Worm (Caenorhabditis elegans) whole organism, young adult: ENCODE data around the gene mcm-3.

Experiments used
- B0336.3 ChIP-seq: fragments of 200-800 bp; sonication (Bioruptor generic); IDR thresholded peaks from 2 replicates; pipeline ENCODE4 v1.3.6; 2022; ENCODE audit warnings: missing genetic modification characterization, missing compliant biosample characterization
- F10E7.11 ChIP-seq: sonication (generic microtip); optimal IDR thresholded peaks from 2 replicates; lab custom pipeline; 2017; ENCODE audit warnings: mild to moderate bottlenecking, missing genetic modification characterization, moderate library complexity, missing compliant biosample characterization
- F23B12.7 ChIP-seq: sonication (generic microtip); optimal IDR thresholded peaks from 2 replicates; lab custom pipeline; 2017; ENCODE audit warnings: missing genetic modification characterization, mild to moderate bottlenecking, missing compliant biosample characterization, antibody characterized with exemption, moderate library complexity; ENCODE audit not compliant: insufficient read depth
- F33H1.4 ChIP-seq: fragments of 200-800 bp; sonication (Bioruptor generic); IDR thresholded peaks from 2 replicates; pipeline ENCODE4 v1.3.6; 2022; ENCODE audit warnings: missing genetic modification reagents, missing genetic modification characterization, missing compliant biosample characterization
- T07F8.4 ChIP-seq: sonication (generic microtip); optimal IDR thresholded peaks from 2 replicates; lab custom pipeline; 2016; ENCODE audit warnings: mild to moderate bottlenecking, missing genetic modification characterization, moderate library complexity, missing compliant biosample characterization
- Y53F4B.3 ChIP-seq: fragments of 200-800 bp; sonication (Bioruptor generic); IDR thresholded peaks from 2 replicates; pipeline ENCODE4 v1.3.6; 2022; ENCODE audit warnings: missing genetic modification reagents, missing genetic modification characterization, missing compliant biosample characterization
- Y53G8AR.9 ChIP-seq: fragments of 200-800 bp; sonication (Bioruptor generic); conservative IDR thresholded peaks from 2 replicates; pipeline ENCODE4 v1.3.6; 2022; ENCODE audit warnings: missing genetic modification reagents, missing genetic modification characterization, missing compliant biosample characterization
- Y56A3A.18 ChIP-seq: fragments of 200-800 bp; sonication (Bioruptor generic); IDR thresholded peaks from 2 replicates; pipeline ENCODE4 v1.3.6; 2022; ENCODE audit warnings: missing genetic modification reagents, missing genetic modification characterization, missing compliant biosample characterization
- Y95B8A.8 ChIP-seq: fragments of 200-800 bp; sonication (Bioruptor generic); IDR thresholded peaks from 2 replicates; pipeline ENCODE4 v1.3.6; 2022; ENCODE audit warnings: missing genetic modification reagents, missing genetic modification characterization, missing compliant biosample characterization
- ZK185.1 ChIP-seq: sonication (generic microtip); optimal IDR thresholded peaks from 2 replicates; lab custom pipeline; 2016; ENCODE audit warnings: mild to moderate bottlenecking, missing genetic modification characterization, missing compliant biosample characterization; ENCODE audit not compliant: poor library complexity, severe bottlenecking
- akir-1 ChIP-seq: fragments of 200-800 bp; sonication (Bioruptor generic); optimal IDR thresholded peaks from 2 replicates; lab custom pipeline; 2018; ENCODE audit warnings: mild to moderate bottlenecking, missing genetic modification characterization, moderate library complexity, missing compliant biosample characterization
- ama-1 ChIP-seq, 3 experiments: fragments of 150-350 bp in 1 of 3; sonication (generic microtip) in 2 of 3; optimal IDR thresholded peaks; 2 replicates each; lab custom pipeline; 2014 to 2018; ENCODE audit warnings: missing biosample characterization in 2 of 3, missing genetic modification characterization in 2 of 3, missing genetic modification reagents in 2 of 3
- aptf-2 ChIP-seq: fragments of 200-800 bp; sonication (Bioruptor generic); conservative IDR thresholded peaks from 2 replicates; pipeline ENCODE4 v1.3.6; 2022; ENCODE audit warnings: missing genetic modification reagents, missing genetic modification characterization, missing compliant biosample characterization
- athp-1 ChIP-seq: sonication (generic microtip); optimal IDR thresholded peaks from 2 replicates; lab custom pipeline; 2017; ENCODE audit warnings: mild to moderate bottlenecking, missing genetic modification characterization, missing compliant biosample characterization
- attf-5 ChIP-seq: fragments of 200-800 bp; sonication (Bioruptor generic); optimal IDR thresholded peaks from 2 replicates; lab custom pipeline; 2018; ENCODE audit warnings: mild to moderate bottlenecking, missing genetic modification characterization, missing compliant biosample characterization
- cebp-2 ChIP-seq: fragments of 200-800 bp; sonication (Bioruptor generic); IDR thresholded peaks from 2 replicates; pipeline ENCODE4 v1.3.6; 2022; ENCODE audit warnings: missing genetic modification characterization, missing compliant biosample characterization
- ceh-100 ChIP-seq: fragments of 200-800 bp; sonication (Bioruptor generic); IDR thresholded peaks from 2 replicates; pipeline ENCODE4 v1.3.6; 2022; ENCODE audit warnings: missing genetic modification reagents, missing genetic modification characterization, missing compliant biosample characterization
- ceh-27 ChIP-seq: fragments of 200-800 bp; sonication (Bioruptor generic); optimal IDR thresholded peaks from 2 replicates; lab custom pipeline; 2018; ENCODE audit warnings: mild to moderate bottlenecking, missing genetic modification characterization, moderate library complexity, missing compliant biosample characterization
- ceh-91 ChIP-seq: fragments of 200-800 bp; sonication (Bioruptor generic); IDR thresholded peaks from 2 replicates; pipeline ENCODE4 v1.3.6; 2022; ENCODE audit warnings: missing genetic modification reagents, missing genetic modification characterization, missing compliant biosample characterization
- chd-7 ChIP-seq: sonication (generic microtip); optimal IDR thresholded peaks from 2 replicates; lab custom pipeline; 2016; ENCODE audit warnings: mild to moderate bottlenecking, missing genetic modification characterization, moderate library complexity, missing compliant biosample characterization
- dpff-1 ChIP-seq: sonication (generic microtip); optimal IDR thresholded peaks from 2 replicates; lab custom pipeline; 2017; ENCODE audit warnings: mild to moderate bottlenecking, missing genetic modification characterization, missing compliant biosample characterization
- ekl-4 ChIP-seq: fragments of 200-800 bp; sonication (Bioruptor generic); IDR thresholded peaks from 2 replicates; pipeline ENCODE4 v1.3.6; 2022; ENCODE audit warnings: missing genetic modification reagents, missing genetic modification characterization, missing compliant biosample characterization
- ets-4 ChIP-seq: fragments of 200-800 bp; sonication (Bioruptor generic); optimal IDR thresholded peaks from 2 replicates; lab custom pipeline; 2018; ENCODE audit warnings: mild to moderate bottlenecking, missing genetic modification characterization, missing compliant biosample characterization
- fkh-3 ChIP-seq: sonication (generic microtip); optimal IDR thresholded peaks from 2 replicates; lab custom pipeline; 2016; ENCODE audit warnings: mild to moderate bottlenecking, missing genetic modification characterization, missing compliant biosample characterization
- him-1 ChIP-seq: sonication (generic microtip); optimal IDR thresholded peaks from 2 replicates; lab custom pipeline; 2016; ENCODE audit warnings: missing genotype, missing genetic modification reagents, missing genetic modification characterization, missing compliant biosample characterization
- hsf-1 ChIP-seq: fragments of 200-800 bp; sonication (Bioruptor generic); IDR thresholded peaks from 2 replicates; pipeline ENCODE4 v1.3.6; 2022; ENCODE audit warnings: missing genetic modification reagents, missing genetic modification characterization, missing compliant biosample characterization
- lin-35 ChIP-seq, 3 experiments: fragments of 150-350 bp in 2 of 3; sonication (generic microtip) in 1 of 3; optimal IDR thresholded peaks; 2 replicates each; lab custom pipeline; 2014 to 2018; ENCODE audit warnings: missing biosample characterization in 3 of 3, missing genetic modification characterization in 3 of 3, missing genetic modification reagents in 3 of 3
- lin-54 ChIP-seq: fragments of 200-800 bp; sonication (Bioruptor generic); optimal IDR thresholded peaks from 2 replicates; lab custom pipeline; 2018; ENCODE audit warnings: mild to moderate bottlenecking, missing genetic modification characterization, missing compliant biosample characterization
- madf-10 ChIP-seq: sonication (generic microtip); optimal IDR thresholded peaks from 2 replicates; lab custom pipeline; 2016; ENCODE audit warnings: mild to moderate bottlenecking, missing genetic modification characterization, missing compliant biosample characterization
- madf-3 ChIP-seq: fragments of 200-800 bp; sonication (Bioruptor generic); IDR thresholded peaks from 2 replicates; pipeline ENCODE4 v1.3.6; 2022; ENCODE audit warnings: missing genetic modification reagents, missing genetic modification characterization, missing compliant biosample characterization
- mcd-1 ChIP-seq: fragments of 200-800 bp; sonication (Bioruptor generic); IDR thresholded peaks from 2 replicates; pipeline ENCODE4 v1.3.6; 2022; ENCODE audit warnings: missing genetic modification reagents, missing genetic modification characterization, missing compliant biosample characterization
- mel-28 ChIP-seq: sonication (generic microtip); optimal IDR thresholded peaks from 2 replicates; lab custom pipeline; 2016; ENCODE audit warnings: borderline replicate concordance, mild to moderate bottlenecking, missing genetic modification characterization, missing compliant biosample characterization
- nhr-120 ChIP-seq: fragments of 200-800 bp; sonication (Bioruptor generic); IDR thresholded peaks from 2 replicates; pipeline ENCODE4 v1.3.6; 2022; ENCODE audit warnings: missing genetic modification characterization, missing compliant biosample characterization
- nhr-179 ChIP-seq: sonication (generic microtip); optimal IDR thresholded peaks from 2 replicates; lab custom pipeline; 2016; ENCODE audit warnings: mild to moderate bottlenecking, missing genetic modification characterization, missing compliant biosample characterization
- nhr-90 ChIP-seq: sonication (generic microtip); optimal IDR thresholded peaks from 2 replicates; lab custom pipeline; 2016; ENCODE audit warnings: missing genotype, mild to moderate bottlenecking, missing genetic modification characterization, missing compliant biosample characterization
- repo-1 ChIP-seq: sonication (generic microtip); optimal IDR thresholded peaks from 2 replicates; lab custom pipeline; 2017; ENCODE audit warnings: mild to moderate bottlenecking, missing genetic modification characterization, missing compliant biosample characterization
- snpc-3.4 ChIP-seq: sonication (generic microtip); optimal IDR thresholded peaks from 2 replicates; lab custom pipeline; 2017; ENCODE audit warnings: missing genetic modification characterization, mild to moderate bottlenecking, missing compliant biosample characterization, antibody characterized with exemption, moderate library complexity, missing genotype, missing genetic modification reagents
- snpc-4 ChIP-seq, 5 experiments: fragments of 150-350 bp in 1 of 5; sonication (generic microtip) in 4 of 5; optimal IDR thresholded peaks; 2 replicates each; lab custom pipeline; 2014 to 2018; ENCODE audit warnings: missing genetic modification characterization in 5 of 5, missing biosample characterization in 3 of 5, antibody characterized with exemption in 2 of 5, mild to moderate bottlenecking in 2 of 5, missing compliant biosample characterization in 2 of 5, missing genotype in 2 of 5, moderate library complexity in 2 of 5, missing genetic modification reagents in 1 of 5
- somi-1 ChIP-seq: fragments of 200-800 bp; sonication (Bioruptor generic); optimal IDR thresholded peaks from 2 replicates; lab custom pipeline; 2018; ENCODE audit warnings: mild to moderate bottlenecking, missing genetic modification characterization, missing compliant biosample characterization
- tbp1 ChIP-seq: fragments of 200-800 bp; sonication (Bioruptor generic); optimal IDR thresholded peaks from 2 replicates; lab custom pipeline; 2018; ENCODE audit warnings: mild to moderate bottlenecking, missing genetic modification characterization, missing compliant biosample characterization
- tbx-9 ChIP-seq: sonication (generic microtip); optimal IDR thresholded peaks from 2 replicates; lab custom pipeline; 2016; ENCODE audit warnings: borderline replicate concordance, missing genetic modification characterization, inconsistent platforms, missing compliant biosample characterization
- tlf-1 ChIP-seq: fragments of 200-800 bp; sonication (Bioruptor generic); optimal IDR thresholded peaks from 2 replicates; lab custom pipeline; 2018; ENCODE audit warnings: mild to moderate bottlenecking, missing genetic modification characterization, missing compliant biosample characterization
- unc-130 ChIP-seq: sonication (generic microtip); optimal IDR thresholded peaks from 2 replicates; lab custom pipeline; 2016; ENCODE audit warnings: missing genetic modification reagents, missing genetic modification characterization, missing compliant biosample characterization
- ztf-22 ChIP-seq: fragments of 200-800 bp; sonication (Bioruptor generic); optimal IDR thresholded peaks from 2 replicates; lab custom pipeline; 2018; ENCODE audit warnings: mild to moderate bottlenecking, missing genetic modification characterization, moderate library complexity, missing compliant biosample characterization
- ztf-25 ChIP-seq: fragments of 200-800 bp; sonication (Bioruptor generic); IDR thresholded peaks from 2 replicates; pipeline ENCODE4 v1.3.6; 2022; ENCODE audit warnings: missing genetic modification reagents, missing genetic modification characterization, missing compliant biosample characterization
- ztf-26 ChIP-seq: sonication (generic microtip); optimal IDR thresholded peaks from 2 replicates; lab custom pipeline; 2017; ENCODE audit warnings: missing genetic modification characterization, missing compliant biosample characterization

Gene mcm-3

ce11 chrV:15083659-15084058 lies 24.3 kb upstream of the mcm-3 start (continued):
- TF ChIP-seq ceh-91 (GFP tag; lab: Robert Waterston, UW), result no peak
- TF ChIP-seq Y53G8AR.9, result peak; percentile 55
- TF ChIP-seq mcd-1, result peak; percentile 51; the same call in 1 of the 2 replicates
- TF ChIP-seq cebp-2 (GFP tag; lab: Robert Waterston, UW), result 0 out of 2 replicates have a peak, but pooled peaks have one; percentile 35
- TF ChIP-seq Y53F4B.3, result no peak
- TF ChIP-seq repo-1 (tag; lab: Kevin White, UChicago), result peak; percentile 71
- TF ChIP-seq dpff-1, result no peak
- no peak for TF ChIP-seq F33H1.4 (GFP tag; lab: Robert Waterston, UW)
- TF ChIP-seq snpc-4 (GFP tag; optimal IDR thresholded peaks at IDR 0.05; lab: Kevin White, UChicago), result no peak
- peak in 1 of 4 experiments; percentile 28 for TF ChIP-seq snpc-4 (tag; optimal IDR thresholded peaks at IDR 0.05; lab: Kevin White, UChicago)
- TF ChIP-seq ceh-27 (GFP tag; lab: Kevin White, UChicago), result no peak
- peak; percentile 5 for TF ChIP-seq ztf-22
- TF ChIP-seq tbp1 (GFP tag; lab: Kevin White, UChicago), result peak; percentile 53
- TF ChIP-seq ztf-26 (tag; lab: Kevin White, UChicago), result peak; percentile 9
- no peak for TF ChIP-seq mel-28 (tag; lab: Kevin White, UChicago)
- peak; percentile 82 for TF ChIP-seq B0336.3
- TF ChIP-seq ekl-4 (GFP tag; lab: Robert Waterston, UW), result peak; percentile 58
- TF ChIP-seq F10E7.11 (tag; lab: Kevin White, UChicago), result peak; percentile 22
- TF ChIP-seq nhr-90, result peak; percentile 6
- TF ChIP-seq ets-4 (GFP tag; lab: Kevin White, UChicago), result no peak
- TF ChIP-seq athp-1 (tag; lab: Kevin White, UChicago), result peak; percentile 82
- TF ChIP-seq T07F8.4 (tag; lab: Kevin White, UChicago), result peak; percentile 34
- TF ChIP-seq chd-7 (tag; lab: Kevin White, UChicago), result peak; percentile 57
- TF ChIP-seq tlf-1, result peak; percentile 55
- TF ChIP-seq ama-1 (optimal IDR thresholded peaks at IDR 0.05; lab: Kevin White, UChicago), result peak; percentile 68
- peak in 1 of 2 experiments; percentile 80 for TF ChIP-seq ama-1 (GFP tag; optimal IDR thresholded peaks at IDR 0.05; lab: Kevin White, UChicago)
- peak; percentile 14 for TF ChIP-seq attf-5 (GFP tag; lab: Kevin White, UChicago)
- TF ChIP-seq him-1, result no peak
- peak; percentile 75 for TF ChIP-seq hsf-1 (GFP tag; lab: Robert Waterston, UW)
- no peak for TF ChIP-seq ztf-25 (GFP tag; lab: Robert Waterston, UW)

- TF ChIP-seq somi-1 (GFP tag; lab: Kevin White, UChicago), result no peak
- TF ChIP-seq nhr-179 (tag; lab: Kevin White, UChicago), result no peak
- TF ChIP-seq aptf-2 (GFP tag; lab: Robert Waterston, UW), result no peak
- peak; percentile 68 for TF ChIP-seq mcd-1
- TF ChIP-seq ceh-100, result peak; percentile 43; the same call in 1 of the 2 replicates
- peak; percentile 82 for TF ChIP-seq unc-130
- peak; percentile 26; the same call in 1 of the 2 replicates for TF ChIP-seq F33H1.4 (GFP tag; lab: Robert Waterston, UW)
- no peak for TF ChIP-seq ets-4 (GFP tag; lab: Kevin White, UChicago)
- TF ChIP-seq snpc-3.4 (tag; lab: Kevin White, UChicago), result peak; percentile 18
- TF ChIP-seq him-1, result peak; percentile 28
- TF ChIP-seq tbx-9 (tag; lab: Kevin White, UChicago), result no peak
- TF ChIP-seq snpc-4 (GFP tag; optimal IDR thresholded peaks at IDR 0.05; lab: Kevin White, UChicago), result no peak
- peak in 2 of 4 experiments; percentile 32 to 54 for TF ChIP-seq snpc-4 (tag; optimal IDR thresholded peaks at IDR 0.05; lab: Kevin White, UChicago)
- no peak for TF ChIP-seq Y95B8A.8 (GFP tag; lab: Robert Waterston, UW)
- peak; percentile 76 for TF ChIP-seq ZK185.1 (tag; lab: Kevin White, UChicago)
- TF ChIP-seq madf-3 (GFP tag; lab: Robert Waterston, UW), result no peak
- no peak for TF ChIP-seq nhr-120
- no peak for TF ChIP-seq Y56A3A.18 (GFP tag; lab: Robert Waterston, UW)
- peak in 1 of 3 experiments; percentile 30 for TF ChIP-seq lin-35 (GFP tag; optimal IDR thresholded peaks at IDR 0.05; lab: Kevin White, UChicago)
- peak; percentile 50 for TF ChIP-seq lin-54
- TF ChIP-seq fkh-3 (tag; lab: Kevin White, UChicago), result no peak
- peak; percentile 16 for TF ChIP-seq F23B12.7
- no peak for TF ChIP-seq dpff-1
- TF ChIP-seq madf-10 (tag; lab: Kevin White, UChicago), result no peak
- TF ChIP-seq akir-1 (GFP tag; lab: Kevin White, UChicago), result no peak
These were observed 22.9 kb upstream of the mcm-3 start, which contains the start of the genes C01G10.10 and C01G10.9 for ce11 chrV:15082291-15082690. C01G10.10 (minus strand) TSS chrV:15082441. C01G10.9 (plus strand) TSS chrV:15082530.
